Fruit fly (Drosophila melanogaster) whole organism, embryonic: ENCODE measurements around the gene Fpgs1.

Experiments
- Awh ChIP-seq: fragments of 200-800 bp; sonication (Bioruptor generic); IDR thresholded peaks from 2 replicates; pipeline ENCODE4, ENCODE4 v1.3.6; 2022; ENCODE audit warnings: missing biosample characterization, missing genetic modification characterization
- CG11085 ChIP-seq: fragments of 200-800 bp; sonication (Bioruptor generic); IDR thresholded peaks from 2 replicates; pipeline ENCODE4 v1.3.6; 2022; ENCODE audit warnings: missing biosample characterization, missing genetic modification characterization
- CG11093 ChIP-seq: fragments of 200-800 bp; sonication (Bioruptor generic); IDR thresholded peaks from 3 replicates; pipeline ENCODE4 v1.3.6; 2022; ENCODE audit warnings: missing biosample characterization, missing genetic modification characterization
- CG13894 ChIP-seq: fragments of 200-800 bp; sonication (Bioruptor generic); optimal IDR thresholded peaks from 3 replicates; lab custom pipeline; 2018; ENCODE audit warnings: missing biosample characterization, mild to moderate bottlenecking, missing genetic modification characterization, moderate library complexity
- CG14710 ChIP-seq: fragments of 200-800 bp; sonication (Bioruptor generic); optimal IDR thresholded peaks from 3 replicates; lab custom pipeline; 2019; ENCODE audit warnings: missing biosample characterization, mild to moderate bottlenecking, missing genetic modification characterization, moderate library complexity
- CG2712 ChIP-seq: fragments of 200-800 bp; optimal IDR thresholded peaks from 3 replicates; lab custom pipeline; 2019; ENCODE audit warnings: missing biosample characterization, mild to moderate bottlenecking, missing genetic modification characterization, moderate library complexity
- CG31441 ChIP-seq: fragments of 200-800 bp; sonication (Bioruptor generic); IDR thresholded peaks from 2 replicates; pipeline ENCODE4 v1.3.6; 2022; ENCODE audit warnings: missing biosample characterization, missing genetic modification characterization
- CG32532 ChIP-seq: fragments of 200-800 bp; sonication (Bioruptor generic); IDR thresholded peaks from 2 replicates; pipeline ENCODE4 v1.3.6; 2022; ENCODE audit warnings: missing biosample characterization, missing genetic modification characterization
- CG34422 ChIP-seq: fragments of 200-800 bp; sonication (Bioruptor generic); IDR thresholded peaks from 3 replicates; pipeline ENCODE4 v1.3.6; 2022; ENCODE audit warnings: missing biosample characterization, missing genetic modification characterization
- CG6765 ChIP-seq: fragments of 200-800 bp; sonication (Bioruptor generic); optimal IDR thresholded peaks from 3 replicates; lab custom pipeline; 2017; ENCODE audit warnings: missing biosample characterization, mild to moderate bottlenecking, missing genetic modification characterization
- CG7357 ChIP-seq: fragments of 200-800 bp; sonication (Bioruptor generic); IDR thresholded peaks from 3 replicates; pipeline ENCODE4 v1.3.6; 2022; ENCODE audit warnings: missing biosample characterization, missing genetic modification characterization
- CG7786 ChIP-seq: fragments of 200-800 bp; sonication (Bioruptor generic); optimal IDR thresholded peaks from 2 replicates; lab custom pipeline; 2016; ENCODE audit warnings: missing biosample characterization, missing genetic modification characterization
- CG8359 ChIP-seq: fragments of 200-800 bp; sonication (Bioruptor generic); optimal IDR thresholded peaks from 2 replicates; lab custom pipeline; 2017; ENCODE audit warnings: missing biosample characterization, mild to moderate bottlenecking, missing genetic modification characterization, borderline replicate concordance
- CG9437 ChIP-seq: fragments of 200-800 bp; sonication (Bioruptor generic); optimal IDR thresholded peaks from 2 replicates; lab custom pipeline; 2018; ENCODE audit warnings: missing biosample characterization, mild to moderate bottlenecking, missing genetic modification characterization
- CG9797 ChIP-seq: fragments of 200-800 bp; sonication (Bioruptor generic); optimal IDR thresholded peaks from 3 replicates; lab custom pipeline; 2018; ENCODE audit warnings: missing biosample characterization, mild to moderate bottlenecking, missing genetic modification characterization
- CG9817 ChIP-seq: fragments of 200-800 bp; sonication (Bioruptor generic); optimal IDR thresholded peaks from 2 replicates; lab custom pipeline; 2018; ENCODE audit warnings: missing biosample characterization, mild to moderate bottlenecking, missing genetic modification characterization, moderate library complexity
- CG9932 ChIP-seq: fragments of 200-800 bp; sonication (Bioruptor generic); IDR thresholded peaks from 2 replicates; pipeline ENCODE4 v1.3.6; 2022; ENCODE audit warnings: missing biosample characterization, missing genetic modification characterization
- Dip2 ChIP-seq: fragments of 200-800 bp; sonication (Bioruptor generic); IDR thresholded peaks from 2 replicates; pipeline ENCODE4 v1.3.6; 2022; ENCODE audit warnings: missing biosample characterization, missing genetic modification characterization
- Doc3 ChIP-seq: fragments of 200-800 bp; sonication (Bioruptor generic); IDR thresholded peaks from 3 replicates; pipeline ENCODE4 v1.3.6; 2022; ENCODE audit warnings: missing biosample characterization, missing genetic modification characterization; ENCODE audit not compliant: partially characterized antibody
- Dref ChIP-seq: fragments of 200-800 bp; sonication (Bioruptor generic); IDR thresholded peaks from 2 replicates; pipeline ENCODE4 v1.3.6; 2022; ENCODE audit warnings: missing biosample characterization, missing genetic modification characterization
- E2f1 ChIP-seq: fragments of 200-800 bp; sonication (Bioruptor generic); IDR thresholded peaks from 2 replicates; pipeline ENCODE4 v1.3.6; 2022; ENCODE audit warnings: missing biosample characterization, missing genetic modification characterization
- E2f2 ChIP-seq: fragments of 200-800 bp; sonication (Bioruptor generic); IDR thresholded peaks from 2 replicates; pipeline ENCODE4 v1.3.6; 2022; ENCODE audit warnings: missing biosample characterization, missing genetic modification characterization
- Gug ChIP-seq: fragments of 200-800 bp; sonication (Bioruptor generic); IDR thresholded peaks from 4 replicates; pipeline ENCODE4 v1.3.6; 2022; ENCODE audit warnings: missing biosample characterization, missing genetic modification characterization
- PHDP ChIP-seq: fragments of 200-800 bp; sonication (Bioruptor generic); optimal IDR thresholded peaks from 3 replicates; lab custom pipeline; 2018; ENCODE audit warnings: missing biosample characterization, mild to moderate bottlenecking, missing genetic modification characterization, moderate library complexity
- Pdp1 ChIP-seq, 2 experiments: fragments of 200-800 bp; sonication (Bioruptor generic); optimal IDR thresholded peaks; 3 replicates each; lab custom pipeline; 2016; ENCODE audit warnings: missing biosample characterization in 2 of 2, missing genetic modification characterization in 2 of 2, mild to moderate bottlenecking in 1 of 2, moderate library complexity in 1 of 2
- Scr ChIP-seq: fragments of 200-800 bp; sonication (Bioruptor generic); IDR thresholded peaks from 2 replicates; pipeline ENCODE4 v1.3.6; 2022; ENCODE audit warnings: missing biosample characterization, missing genetic modification characterization; ENCODE audit not compliant: partially characterized antibody
- Sox100B ChIP-seq: fragments of 200-800 bp; sonication (Bioruptor generic); optimal IDR thresholded peaks from 3 replicates; lab custom pipeline; 2018; ENCODE audit warnings: missing biosample characterization, mild to moderate bottlenecking, missing genetic modification characterization
- Spps ChIP-seq: fragments of 200-800 bp; sonication (Bioruptor generic); optimal IDR thresholded peaks from 2 replicates; lab custom pipeline; 2018; ENCODE audit warnings: missing biosample characterization, mild to moderate bottlenecking, missing genetic modification characterization
- Tbp ChIP-seq: fragments of >200 bp; optimal IDR thresholded peaks from 2 replicates; lab custom pipeline; 2018; ENCODE audit warnings: missing biosample characterization, missing genetic modification characterization
- Trl ChIP-seq, 3 experiments: fragments of >200 bp in 2 of 3; fragments of 200-800 bp in 1 of 3; sonication (Bioruptor generic) in 1 of 3; optimal IDR thresholded peaks; 2 replicates in 1 of 3; 3 replicates in 2 of 3; lab custom pipeline; 2016 to 2017; ENCODE audit warnings: missing biosample characterization in 1 of 3, missing genetic modification characterization in 1 of 3
- Xrp1 ChIP-seq: fragments of 200-800 bp; sonication (Bioruptor generic); IDR thresholded peaks from 2 replicates; pipeline ENCODE4 v1.3.6; 2022; ENCODE audit warnings: missing biosample characterization, missing genetic modification characterization
- ara ChIP-seq: fragments of 200-800 bp; sonication (Bioruptor generic); IDR thresholded peaks from 2 replicates; pipeline ENCODE4 v1.3.6; 2022; ENCODE audit warnings: missing biosample characterization, missing genetic modification characterization
- ato ChIP-seq: fragments of 200-800 bp; sonication (Bioruptor generic); IDR thresholded peaks from 2 replicates; pipeline ENCODE4 v1.3.6; 2022; ENCODE audit warnings: missing biosample characterization, missing genetic modification characterization; ENCODE audit not compliant: partially characterized antibody
- caup ChIP-seq: fragments of 200-800 bp; sonication (Bioruptor generic); optimal IDR thresholded peaks from 3 replicates; lab custom pipeline; 2017; ENCODE audit warnings: missing biosample characterization, mild to moderate bottlenecking, missing genetic modification characterization, moderate library complexity; ENCODE audit not compliant: severe bottlenecking
- ci ChIP-seq: fragments of 200-800 bp; sonication (Bioruptor generic); IDR thresholded peaks from 3 replicates; pipeline ENCODE4 v1.3.6; 2022; ENCODE audit warnings: missing biosample characterization, missing genetic modification characterization
- dati ChIP-seq: fragments of 200-800 bp; sonication (Bioruptor generic); IDR thresholded peaks from 2 replicates; pipeline ENCODE4 v1.3.6; 2022; ENCODE audit warnings: missing biosample characterization, missing genetic modification characterization
- dysf ChIP-seq: fragments of 200-800 bp; sonication (Bioruptor generic); IDR thresholded peaks from 3 replicates; pipeline ENCODE4 v1.3.6; 2022; ENCODE audit warnings: missing biosample characterization, missing genetic modification characterization
- fu2 ChIP-seq: fragments of 200-800 bp; sonication (Bioruptor generic); optimal IDR thresholded peaks from 2 replicates; lab custom pipeline; 2016; ENCODE audit warnings: missing biosample characterization, missing genetic modification characterization
- gce ChIP-seq: fragments of 200-800 bp; sonication (Bioruptor generic); IDR thresholded peaks from 3 replicates; pipeline ENCODE4 v1.3.6; 2022; ENCODE audit warnings: missing biosample characterization, missing genetic modification characterization
- insv ChIP-seq, 2 experiments: fragments of 200-800 bp; sonication (Bioruptor generic); optimal IDR thresholded peaks; 3 replicates each; lab custom pipeline; 2016 to 2018; ENCODE audit warnings: missing biosample characterization in 2 of 2, missing genetic modification characterization in 2 of 2
- lbe ChIP-seq: fragments of 200-800 bp; sonication (Bioruptor generic); optimal IDR thresholded peaks from 2 replicates; lab custom pipeline; 2016; ENCODE audit warnings: missing biosample characterization, mild to moderate bottlenecking, missing genetic modification characterization
- lmd ChIP-seq: fragments of 200-800 bp; sonication (Bioruptor generic); IDR thresholded peaks from 2 replicates; pipeline ENCODE4 v1.3.6; 2022; ENCODE audit warnings: missing biosample characterization, missing genetic modification characterization
- lola ChIP-seq, 3 experiments: fragments of >200 bp in 2 of 3; fragments of 200-800 bp in 1 of 3; sonication (Bioruptor generic) in 1 of 3; optimal IDR thresholded peaks; 2 replicates each; lab custom pipeline; 2017 to 2019; ENCODE audit warnings: missing biosample characterization in 3 of 3, missing genetic modification characterization in 3 of 3, mild to moderate bottlenecking in 1 of 3, moderate library complexity in 1 of 3
- pho ChIP-seq: fragments of 200-800 bp; sonication (Bioruptor generic); optimal IDR thresholded peaks from 2 replicates; lab custom pipeline; 2016; ENCODE audit warnings: missing biosample characterization, missing genetic modification characterization
- phol ChIP-seq: fragments of 200-800 bp; sonication (Bioruptor generic); optimal IDR thresholded peaks from 3 replicates; lab custom pipeline; 2018; ENCODE audit warnings: missing biosample characterization, mild to moderate bottlenecking, missing genetic modification characterization, moderate library complexity
- sqz ChIP-seq: fragments of 200-800 bp; sonication (Bioruptor generic); optimal IDR thresholded peaks from 3 replicates; lab custom pipeline; 2018; ENCODE audit warnings: missing biosample characterization, mild to moderate bottlenecking, missing genetic modification characterization
- zfh2 ChIP-seq: fragments of 200-800 bp; sonication (Bioruptor generic); optimal IDR thresholded peaks from 2 replicates; lab custom pipeline; 2016; ENCODE audit warnings: missing biosample characterization, missing genetic modification characterization

Gene Fpgs1

dm6 chrX:12611536-12612458, at the start of gene Fpgs1, which contains the start of gene CG1463:
Gene Fpgs1 (plus strand): TSS chrX:12611867.
Gene CG1463 (minus strand): TSS chrX:12611667.
- TF ChIP-seq pho (GFP tag; lab: Kevin White, UChicago): peak; percentile 32
- peak; percentile 47; the same call in 1 of the 2 replicates for TF ChIP-seq lmd (GFP tag; lab: Robert Waterston, UW)
- peak; percentile 57 for TF ChIP-seq Scr (GFP tag; lab: Robert Waterston, UW)
- TF ChIP-seq Sox100B (GFP tag; lab: Kevin White, UChicago): no peak
- TF ChIP-seq caup: peak; percentile 21
- peak; percentile 48 for TF ChIP-seq CG14710 (tag; lab: Kevin White, UChicago)
- no peak for TF ChIP-seq PHDP (tag; lab: Kevin White, UChicago)
- TF ChIP-seq insv (GFP tag; optimal IDR thresholded peaks at IDR 0.05; lab: Kevin White, UChicago): peak in 1 of 2 experiments; percentile 25
- TF ChIP-seq CG34422 (GFP tag; lab: Robert Waterston, UW): peak; percentile 47; the same call in 1 of the 3 replicates
- TF ChIP-seq CG13894 (tag; lab: Kevin White, UChicago): no peak
- TF ChIP-seq CG11093 (GFP tag; lab: Robert Waterston, UW): 0 out of 3 replicates have a peak, but pooled peaks have one; percentile 23
- peak; percentile 86 for TF ChIP-seq Tbp (GFP tag; lab: Kevin White, UChicago)
- peak in 1 of 3 experiments; percentile 36 for TF ChIP-seq lola (GFP tag; optimal IDR thresholded peaks at IDR 0.05; lab: Kevin White, UChicago)
- TF ChIP-seq ara (GFP tag; lab: Robert Waterston, UW): no peak
- 0 out of 2 replicates have a peak, but pooled peaks have one; percentile 22 for TF ChIP-seq CG11085 (GFP tag; lab: Robert Waterston, UW)
- TF ChIP-seq Awh (GFP tag; lab: Robert Waterston, UW): no peak
- TF ChIP-seq CG6765 (GFP tag; lab: Kevin White, UChicago): peak; percentile 11
- TF ChIP-seq Dref: peak; percentile 67
- peak; percentile 38 for TF ChIP-seq zfh2 (GFP tag; lab: Kevin White, UChicago)
- TF ChIP-seq CG9797 (GFP tag; lab: Kevin White, UChicago): peak; percentile 14
- peak; percentile 59 for TF ChIP-seq CG9932 (GFP tag; lab: Robert Waterston, UW)
- TF ChIP-seq ato: no peak
- TF ChIP-seq Doc3 (GFP tag; lab: Robert Waterston, UW): 0 out of 3 replicates have a peak, but pooled peaks have one; percentile 24
- peak; percentile 48; the same call in 1 of the 2 replicates for TF ChIP-seq Xrp1 (GFP tag; lab: Robert Waterston, UW)
- TF ChIP-seq CG2712 (tag; lab: Kevin White, UChicago): no peak
- TF ChIP-seq ci: no peak
- peak; percentile 10 for TF ChIP-seq CG7786 (GFP tag; lab: Kevin White, UChicago)
- TF ChIP-seq fu2 (GFP tag; lab: Kevin White, UChicago): peak; percentile 53
- TF ChIP-seq E2f1 (GFP tag; lab: Robert Waterston, UW): no peak
- TF ChIP-seq sqz: peak; percentile 47
- no peak for TF ChIP-seq CG7357 (GFP tag; lab: Robert Waterston, UW)
- 0 out of 4 replicates have a peak, but pooled peaks have one; percentile 19 for TF ChIP-seq Gug (GFP tag; lab: Robert Waterston, UW)
- TF ChIP-seq CG31441 (GFP tag; lab: Robert Waterston, UW): no peak
- TF ChIP-seq CG8359 (GFP tag; lab: Kevin White, UChicago): no peak
- no peak for TF ChIP-seq dati (GFP tag; lab: Robert Waterston, UW)
- no peak for TF ChIP-seq Spps (tag; lab: Kevin White, UChicago)
- no peak for TF ChIP-seq Dip2 (GFP tag; lab: Robert Waterston, UW)
- TF ChIP-seq CG9817 (tag; lab: Kevin White, UChicago): peak; percentile 29
- 0 out of 2 replicates have a peak, but pooled peaks have one; percentile 31 for TF ChIP-seq CG32532 (GFP tag; lab: Robert Waterston, UW)
- peak; percentile 43 for TF ChIP-seq phol (tag; lab: Kevin White, UChicago)
- peak; percentile 9 to 62 for TF ChIP-seq Pdp1 (GFP tag; optimal IDR thresholded peaks at IDR 0.05; lab: Kevin White, UChicago)
- TF ChIP-seq gce (GFP tag; lab: Robert Waterston, UW): peak; percentile 30; the same call in 1 of the 3 replicates
- peak; percentile 44; the same call in 2 of the 3 replicates for TF ChIP-seq dysf (GFP tag; lab: Robert Waterston, UW)
- TF ChIP-seq lbe (GFP tag; lab: Kevin White, UChicago): peak; percentile 1
- peak; percentile 83 for TF ChIP-seq E2f2
- TF ChIP-seq CG9437: peak; percentile 32
- no peak for TF ChIP-seq Trl (optimal IDR thresholded peaks at IDR 0.05; lab: Kevin White, UChicago)
- TF ChIP-seq Trl (GFP tag; optimal IDR thresholded peaks at IDR 0.05; lab: Kevin White, UChicago): peak; percentile 9
